Fruit fly (Drosophila melanogaster) whole organism, pupa: ENCODE measurements around the gene CG33509.

ENCODE experiments used
- CG10348 ChIP-seq: fragments of 200-800 bp; sonication (Bioruptor generic); IDR thresholded peaks from 2 replicates; pipeline ENCODE4 v1.3.6; 2022; ENCODE audit warnings: missing biosample characterization, missing genetic modification characterization
- CG13204 ChIP-seq: fragments of 200-800 bp; sonication (Bioruptor generic); optimal IDR thresholded peaks from 2 replicates; lab custom pipeline; 2018; ENCODE audit warnings: missing biosample characterization, mild to moderate bottlenecking, missing genetic modification characterization, moderate library complexity
- CG15710 ChIP-seq: fragments of 200-800 bp; sonication (Bioruptor generic); optimal IDR thresholded peaks from 2 replicates; lab custom pipeline; 2018; ENCODE audit warnings: missing biosample characterization, mild to moderate bottlenecking, missing genetic modification characterization, moderate library complexity
- CG4496 ChIP-seq: fragments of 200-800 bp; sonication (Bioruptor generic); IDR thresholded peaks from 3 replicates; pipeline ENCODE4 v1.3.6; 2022; ENCODE audit warnings: missing biosample characterization, missing genetic modification characterization
- CG8301 ChIP-seq: fragments of 200-800 bp; sonication (Bioruptor generic); optimal IDR thresholded peaks from 2 replicates; lab custom pipeline; 2018; ENCODE audit warnings: missing biosample characterization, mild to moderate bottlenecking, missing genetic modification characterization
- D1 ChIP-seq: fragments of 200-800 bp; sonication (Bioruptor generic); optimal IDR thresholded peaks from 2 replicates; lab custom pipeline; 2018; ENCODE audit warnings: missing biosample characterization, mild to moderate bottlenecking, missing genetic modification characterization, moderate library complexity
- Ets98B ChIP-seq: fragments of 200-800 bp; sonication (Bioruptor generic); IDR thresholded peaks from 2 replicates; pipeline ENCODE4 v1.3.6; 2022; ENCODE audit warnings: missing biosample characterization, missing genetic modification characterization
- Pif1A ChIP-seq: fragments of 200-800 bp; sonication (Bioruptor generic); optimal IDR thresholded peaks from 3 replicates; lab custom pipeline; 2016; ENCODE audit warnings: missing biosample characterization, missing genetic modification characterization
- Snoo ChIP-seq: fragments of 200-800 bp; sonication (Bioruptor generic); optimal IDR thresholded peaks from 3 replicates; lab custom pipeline; 2017; ENCODE audit warnings: missing biosample characterization, mild to moderate bottlenecking, missing genetic modification characterization, inconsistent platforms
- fd96Ca ChIP-seq: fragments of 200-800 bp; sonication (Bioruptor generic); IDR thresholded peaks from 3 replicates; pipeline ENCODE4 v1.3.6; 2022; ENCODE audit warnings: missing biosample characterization, missing genetic modification characterization
- rn ChIP-seq: fragments of 200-800 bp; sonication (Bioruptor generic); IDR thresholded peaks from 2 replicates; pipeline ENCODE4 v1.3.6; 2022; ENCODE audit warnings: missing biosample characterization, missing genetic modification characterization

DNA sequence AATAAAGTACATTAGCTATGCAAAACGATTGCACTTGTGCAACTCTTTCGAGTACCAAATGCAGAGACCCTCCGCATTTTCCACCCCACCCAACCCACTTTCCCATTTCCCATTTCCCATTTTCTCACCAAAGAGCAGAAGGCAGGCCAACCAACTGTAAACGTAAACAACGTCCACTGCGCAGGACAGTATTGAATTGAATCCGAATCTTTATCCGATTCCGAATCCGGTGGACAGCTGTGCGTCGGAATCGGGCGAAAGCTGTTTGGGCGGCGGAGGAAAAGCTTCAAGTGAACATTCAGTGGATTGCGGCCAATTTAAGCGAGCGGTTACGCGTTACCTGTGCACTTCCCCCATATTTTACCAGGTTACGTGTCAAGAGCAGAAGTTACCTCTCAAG, 11.2 kb downstream of the CG33509 start, which contains the start of gene tadr:
- TF ChIP-seq CG15710 (no peak), CG13204 (GFP tag; lab: Kevin White, UChicago) (no peak), CG4496 (GFP tag; lab: Robert Waterston, UW) (no peak), rn (GFP tag; lab: Robert Waterston, UW) (no peak), CG8301 (no peak), Snoo (tag; lab: Kevin White, UChicago) (no peak), Pif1A (no peak), CG10348 (GFP tag; lab: Robert Waterston, UW) (no peak), Ets98B (GFP tag; lab: Robert Waterston, UW) (no peak), fd96Ca (GFP tag; lab: Robert Waterston, UW) (no peak), D1 (tag; lab: Kevin White, UChicago) (no peak)
